Worm (Caenorhabditis elegans) whole organism, L1 larva: Measurements from ENCODE around the gene C54D10.10.
A peak's percentile ranks its signal among the peaks of the same experiment; 100 is the strongest.

Experiments
- C34B4.2 ChIP-seq: sonication (generic microtip); optimal IDR thresholded peaks from 2 replicates; lab custom pipeline; 2017; ENCODE audit warnings: mild to moderate bottlenecking, missing genetic modification characterization, missing compliant biosample characterization
- alr-1 ChIP-seq: fragments of 200-800 bp; sonication (Bioruptor generic); optimal IDR thresholded peaks from 2 replicates; lab custom pipeline; 2018; ENCODE audit warnings: borderline replicate concordance, mild to moderate bottlenecking, missing genetic modification characterization, missing compliant biosample characterization
- aly-2 ChIP-seq: fragments of 150-350 bp; optimal IDR thresholded peaks from 2 replicates; lab custom pipeline; 2014; ENCODE audit warnings: missing biosample characterization, missing genetic modification characterization
- ama-1 ChIP-seq: fragments of 150-350 bp; optimal IDR thresholded peaks from 2 replicates; lab custom pipeline; 2014
- ceh-63 ChIP-seq: fragments of 200-800 bp; sonication (Bioruptor generic); optimal IDR thresholded peaks from 2 replicates; lab custom pipeline; 2018; ENCODE audit warnings: mild to moderate bottlenecking, missing genetic modification characterization, missing compliant biosample characterization
- ces-1 ChIP-seq: fragments of 150-350 bp; optimal IDR thresholded peaks from 2 replicates; lab custom pipeline; 2014; ENCODE audit warnings: missing biosample characterization, missing genetic modification reagents, missing genetic modification characterization
- dsc-1 ChIP-seq: sonication (generic microtip); optimal IDR thresholded peaks from 2 replicates; lab custom pipeline; 2016; ENCODE audit warnings: mild to moderate bottlenecking, missing genetic modification characterization, missing compliant biosample characterization
- efl-1 ChIP-seq, 4 experiments: fragments of 150-350 bp; optimal IDR thresholded peaks in 3 of 4; peaks in 1 of 4; 1 replicate in 1 of 4; 2 replicates in 3 of 4; lab custom pipeline; 2014; ENCODE audit warnings: missing biosample characterization in 2 of 4, missing genetic modification characterization in 2 of 4, missing genetic modification reagents in 2 of 4
- elt-2 ChIP-seq: sonication (generic microtip); optimal IDR thresholded peaks from 2 replicates; lab custom pipeline; 2016; ENCODE audit warnings: missing genetic modification characterization, mild to moderate bottlenecking, inconsistent platforms, missing compliant biosample characterization, missing genetic modification reagents
- elt-3 ChIP-seq, 6 experiments: fragments of 150-350 bp in 1 of 6; sonication (generic microtip); optimal IDR thresholded peaks; 2 replicates each; lab custom pipeline; 2017 to 2018; ENCODE audit warnings: missing biosample characterization in 6 of 6, missing genetic modification characterization in 6 of 6, inconsistent platforms in 1 of 6
- fkh-10 ChIP-seq: sonication (generic microtip); optimal IDR thresholded peaks from 2 replicates; lab custom pipeline; 2017; ENCODE audit warnings: missing biosample characterization, missing genetic modification reagents, missing genetic modification characterization
- fkh-4 ChIP-seq: sonication (generic microtip); optimal IDR thresholded peaks from 2 replicates; lab custom pipeline; 2016; ENCODE audit warnings: missing compliant biosample characterization, missing genetic modification characterization, borderline replicate concordance
- fkh-8 ChIP-seq: sonication (generic microtip); optimal IDR thresholded peaks from 2 replicates; lab custom pipeline; 2016; ENCODE audit warnings: mild to moderate bottlenecking, missing genetic modification characterization, missing compliant biosample characterization
- fos-1 ChIP-seq: fragments of 150-350 bp; optimal IDR thresholded peaks from 2 replicates; lab custom pipeline; 2014; ENCODE audit warnings: missing biosample characterization, missing genetic modification characterization
- irx-1 ChIP-seq: sonication (generic microtip); optimal IDR thresholded peaks from 2 replicates; lab custom pipeline; 2016; ENCODE audit warnings: missing genetic modification characterization, missing compliant biosample characterization
- jun-1 ChIP-seq: fragments of 150-350 bp; optimal IDR thresholded peaks from 2 replicates; lab custom pipeline; 2014; ENCODE audit warnings: missing biosample characterization, missing genetic modification reagents, missing genetic modification characterization
- lin-14 ChIP-seq: fragments of 200-800 bp; sonication (Bioruptor generic); optimal IDR thresholded peaks from 2 replicates; lab custom pipeline; 2018; ENCODE audit warnings: mild to moderate bottlenecking, missing genetic modification characterization, moderate library complexity, missing compliant biosample characterization
- lin-15B ChIP-seq: fragments of 150-350 bp; sonication (generic microtip); optimal IDR thresholded peaks from 3 replicates; lab custom pipeline; 2014; ENCODE audit warnings: missing biosample characterization, missing genetic modification characterization
- lsy-2 ChIP-seq, 2 experiments: fragments of 150-350 bp; optimal IDR thresholded peaks; 2 replicates each; lab custom pipeline; 2014; ENCODE audit warnings: missing biosample characterization in 2 of 2, missing genetic modification characterization in 2 of 2
- mab-9 ChIP-seq: fragments of 200-800 bp; sonication (Bioruptor generic); IDR thresholded peaks from 2 replicates; pipeline ENCODE4 v1.3.6; 2022; ENCODE audit warnings: missing genetic modification reagents, missing genetic modification characterization, missing compliant biosample characterization
- mdl-1 ChIP-seq, 2 experiments: fragments of 150-350 bp; optimal IDR thresholded peaks; 2 replicates each; lab custom pipeline; 2014 to 2017; ENCODE audit warnings: missing biosample characterization in 2 of 2, missing genetic modification characterization in 2 of 2, inconsistent platforms in 1 of 2
- nhr-12 ChIP-seq: sonication (generic microtip); optimal IDR thresholded peaks from 2 replicates; lab custom pipeline; 2017; ENCODE audit warnings: missing biosample characterization, missing genetic modification characterization
- nhr-19 ChIP-seq: fragments of 200-800 bp; sonication (Bioruptor generic); conservative IDR thresholded peaks from 2 replicates; pipeline ENCODE4 v1.3.6; 2022; ENCODE audit warnings: missing genetic modification characterization, missing compliant biosample characterization
- nhr-20 ChIP-seq: sonication (generic microtip); optimal IDR thresholded peaks from 2 replicates; lab custom pipeline; 2016; ENCODE audit warnings: mild to moderate bottlenecking, missing genetic modification characterization, missing compliant biosample characterization
- nhr-237 ChIP-seq: fragments of 150-350 bp; optimal IDR thresholded peaks from 2 replicates; lab custom pipeline; 2014; ENCODE audit warnings: missing biosample characterization, missing genetic modification characterization
- nhr-47 ChIP-seq: sonication (generic microtip); optimal IDR thresholded peaks from 2 replicates; lab custom pipeline; 2016; ENCODE audit warnings: mild to moderate bottlenecking, missing genetic modification characterization, moderate library complexity, missing compliant biosample characterization
- nhr-71 ChIP-seq: sonication (generic microtip); optimal IDR thresholded peaks from 2 replicates; lab custom pipeline; 2016; ENCODE audit warnings: mild to moderate bottlenecking, missing genetic modification characterization, moderate library complexity, missing compliant biosample characterization
- nhr-77 ChIP-seq: fragments of 150-350 bp; optimal IDR thresholded peaks from 2 replicates; lab custom pipeline; 2014; ENCODE audit warnings: missing biosample characterization, missing genetic modification characterization
- nhr-90 ChIP-seq: sonication (generic microtip); optimal IDR thresholded peaks from 2 replicates; lab custom pipeline; 2016; ENCODE audit warnings: mild to moderate bottlenecking, missing genetic modification characterization, missing compliant biosample characterization; ENCODE audit not compliant: poor library complexity
- rnt-1 ChIP-seq: sonication (generic microtip); optimal IDR thresholded peaks from 2 replicates; lab custom pipeline; 2016; ENCODE audit warnings: mild to moderate bottlenecking, missing genetic modification characterization, moderate library complexity, missing compliant biosample characterization
- snpc-4 ChIP-seq: fragments of 150-350 bp; optimal IDR thresholded peaks from 2 replicates; lab custom pipeline; 2014; ENCODE audit warnings: missing biosample characterization, missing genetic modification characterization
- snu-23 ChIP-seq: sonication (generic microtip); optimal IDR thresholded peaks from 2 replicates; lab custom pipeline; 2016; ENCODE audit warnings: missing genetic modification characterization, missing compliant biosample characterization
- sup-37 ChIP-seq: fragments of 200-800 bp; sonication (Bioruptor generic); optimal IDR thresholded peaks from 2 replicates; lab custom pipeline; 2018; ENCODE audit warnings: mild to moderate bottlenecking, missing genetic modification characterization, missing compliant biosample characterization
- tlp-1 ChIP-seq: fragments of 150-350 bp; optimal IDR thresholded peaks from 2 replicates; lab custom pipeline; 2014; ENCODE audit warnings: missing biosample characterization, missing genetic modification characterization
- unc-130 ChIP-seq: fragments of 150-350 bp; optimal IDR thresholded peaks from 2 replicates; lab custom pipeline; 2017; ENCODE audit warnings: missing biosample characterization, missing genetic modification characterization, inconsistent platforms
- unc-86 ChIP-seq: sonication (generic microtip); optimal IDR thresholded peaks from 2 replicates; lab custom pipeline; 2016; ENCODE audit warnings: missing genetic modification characterization, missing compliant biosample characterization
- zip-4 ChIP-seq: fragments of 200-800 bp; sonication (Bioruptor generic); optimal IDR thresholded peaks from 2 replicates; lab custom pipeline; 2018; ENCODE audit warnings: mild to moderate bottlenecking, missing genetic modification characterization, moderate library complexity, missing compliant biosample characterization

Gene C54D10.10

ce11 chrV:12491070-12491643 lies 41.4 kb upstream of the C54D10.10 start (continued):
- TF ChIP-seq snpc-4 (tag; lab: Kevin White, UChicago) (peak; percentile 99), nhr-90 (tag; lab: Kevin White, UChicago) (peak; percentile 93), ceh-63 (GFP tag; lab: Kevin White, UChicago) (no peak), sup-37 (GFP tag; lab: Kevin White, UChicago) (peak; percentile 82), ces-1 (GFP tag; lab: Kevin White, UChicago) (no peak), unc-130 (no peak), unc-86 (peak; percentile 13), nhr-237 (no peak), fkh-8 (no peak), fkh-10 (GFP tag; lab: Kevin White, UChicago) (no peak), fkh-4 (tag; lab: Kevin White, UChicago) (no peak), mdl-1 (tag; optimal IDR thresholded peaks at IDR 0.05; lab: Kevin White, UChicago) (peak in 1 of 2 experiments; percentile 45), nhr-47 (tag; lab: Kevin White, UChicago) (peak; percentile 89)

ce11 chrV:12488002-12488401 lies 38.2 kb upstream of the C54D10.10 start:
- TF ChIP-seq mdl-1 (tag; optimal IDR thresholded peaks at IDR 0.05; lab: Kevin White, UChicago) (no peak), irx-1 (tag; lab: Kevin White, UChicago) (no peak), nhr-20 (tag; lab: Kevin White, UChicago) (no peak), lin-15B (tag; lab: Kevin White, UChicago) (no peak), tlp-1 (tag; lab: Kevin White, UChicago) (no peak), rnt-1 (peak; percentile 47), nhr-19 (peak; percentile 15; the same call in 1 of the 2 replicates), snu-23 (GFP tag; lab: Kevin White, UChicago) (peak; percentile 16), nhr-237 (no peak), snpc-4 (tag; lab: Kevin White, UChicago) (peak; percentile 64), nhr-77 (tag; lab: Kevin White, UChicago) (no peak), efl-1 (optimal IDR thresholded peaks at IDR 0.05; lab: Kevin White, UChicago) (peak; percentile 1 to 17), efl-1 (GFP tag; optimal IDR thresholded peaks at IDR 0.05 in 1 of 2; lab: Kevin White, UChicago) (no peak), nhr-71 (tag; lab: Kevin White, UChicago) (peak; percentile 24), lin-14 (peak; percentile 60), mab-9 (no peak), zip-4 (GFP tag; lab: Kevin White, UChicago) (no peak), lsy-2 (tag; optimal IDR thresholded peaks at IDR 0.05; lab: Kevin White, UChicago) (peak in 1 of 2 experiments; percentile 41), nhr-12 (tag; lab: Kevin White, UChicago) (no peak), fos-1 (tag; lab: Kevin White, UChicago) (no peak), dsc-1 (peak; percentile 50), C34B4.2 (no peak), elt-3 (tag; optimal IDR thresholded peaks at IDR 0.05; lab: Kevin White, UChicago) (no peak), unc-130 (no peak), nhr-90 (tag; lab: Kevin White, UChicago) (no peak)
- TF ChIP-seq, all 84 proteins: peak for 9

ce11 chrV:12486934-12487333 lies 37.1 kb upstream of the C54D10.10 start, which contains the start of gene inx-11:
Gene inx-11, plus strand, starts transcription at chrV:12487234.
- TF ChIP-seq fkh-4 (tag; lab: Kevin White, UChicago) (no peak), nhr-47 (tag; lab: Kevin White, UChicago) (no peak)

ce11 chrV:12484585-12484984 lies 34.8 kb upstream of the C54D10.10 start, which contains the start of gene srt-39:
Gene srt-39, plus strand, starts transcription at chrV:12484885.
- TF ChIP-seq elt-2 (no peak), dsc-1 (no peak), ama-1 (no peak), nhr-19 (no peak), elt-3 (tag; optimal IDR thresholded peaks at IDR 0.05; lab: Kevin White, UChicago) (no peak), jun-1 (no peak), nhr-47 (tag; lab: Kevin White, UChicago) (no peak), alr-1 (no peak), nhr-77 (tag; lab: Kevin White, UChicago) (no peak), aly-2 (tag; lab: Kevin White, UChicago) (no peak), ceh-63 (GFP tag; lab: Kevin White, UChicago) (no peak), unc-130 (no peak)
